Fruit fly (Drosophila melanogaster) whole organism, wandering third instar larva: ENCODE data around the gene CG13407.

Experiments
- ey ChIP-seq: fragments of 200-800 bp; sonication (Bioruptor generic); optimal IDR thresholded peaks from 2 replicates; lab custom pipeline; 2016; ENCODE audit warnings: missing biosample characterization, missing genetic modification characterization
- jim ChIP-seq: fragments of 175-275, 200-325 bp; sonication (Bioruptor generic); optimal IDR thresholded peaks from 2 replicates; lab custom pipeline; 2016; ENCODE audit warnings: missing biosample characterization, mild to moderate bottlenecking, missing genetic modification characterization
- pan ChIP-seq: fragments of >200 bp; optimal IDR thresholded peaks from 2 replicates; lab custom pipeline; 2017

DNA sequence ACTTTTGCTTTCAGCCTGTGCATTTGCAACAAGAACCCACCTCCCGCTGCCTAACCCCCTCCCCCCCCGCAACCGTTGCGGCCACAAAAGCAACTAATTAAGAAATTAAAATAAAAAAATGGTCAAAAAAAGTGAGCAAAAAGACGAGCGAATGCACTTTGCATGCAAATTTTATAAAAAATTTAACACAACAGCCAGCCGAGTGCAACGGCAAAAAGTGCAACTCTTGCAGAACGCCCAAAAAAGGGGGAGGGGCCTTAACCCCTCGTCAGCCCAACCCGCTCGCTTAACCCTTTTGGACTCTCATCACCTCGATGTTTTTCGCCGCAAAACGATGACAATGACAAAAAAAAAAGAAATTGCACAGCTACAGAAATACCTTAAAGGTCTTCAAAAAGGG, 6.3 kb upstream of the CG13407 start:
- TF ChIP-seq ey (no peak), pan (lab: Kevin White, UChicago) (no peak), jim (no peak)
